Worm (Caenorhabditis elegans) whole organism, young adult: ENCODE data around the gene R01H2.4.

Experiments used
- D2030.7 ChIP-seq: fragments of 200-800 bp; sonication (Bioruptor generic); IDR thresholded peaks from 2 replicates; pipeline ENCODE4 v1.3.6; 2022; ENCODE audit warnings: missing genetic modification reagents, missing genetic modification characterization, missing compliant biosample characterization
- F22D6.2 ChIP-seq: sonication (generic microtip); optimal IDR thresholded peaks from 2 replicates; lab custom pipeline; 2016; ENCODE audit warnings: mild to moderate bottlenecking, missing genetic modification characterization, missing compliant biosample characterization
- F33H1.4 ChIP-seq: fragments of 200-800 bp; sonication (Bioruptor generic); IDR thresholded peaks from 2 replicates; pipeline ENCODE4 v1.3.6; 2022; ENCODE audit warnings: missing genetic modification reagents, missing genetic modification characterization, missing compliant biosample characterization
- F57C9.4 ChIP-seq: sonication (generic microtip); optimal IDR thresholded peaks from 2 replicates; lab custom pipeline; 2017; ENCODE audit warnings: mild to moderate bottlenecking, missing genetic modification characterization, missing compliant biosample characterization
- Y53F4B.3 ChIP-seq: fragments of 200-800 bp; sonication (Bioruptor generic); IDR thresholded peaks from 2 replicates; pipeline ENCODE4 v1.3.6; 2022; ENCODE audit warnings: missing genetic modification reagents, missing genetic modification characterization, missing compliant biosample characterization
- Y79H2A.3 ChIP-seq: fragments of 200-800 bp; sonication (Bioruptor generic); conservative IDR thresholded peaks from 2 replicates; pipeline ENCODE4 v1.3.6; 2022; ENCODE audit warnings: missing genetic modification reagents, missing genetic modification characterization, missing compliant biosample characterization
- aptf-2 ChIP-seq: fragments of 200-800 bp; sonication (Bioruptor generic); conservative IDR thresholded peaks from 2 replicates; pipeline ENCODE4 v1.3.6; 2022; ENCODE audit warnings: missing genetic modification reagents, missing genetic modification characterization, missing compliant biosample characterization
- bed-1 ChIP-seq: fragments of 200-800 bp; sonication (Bioruptor generic); IDR thresholded peaks from 2 replicates; pipeline ENCODE4 v1.3.6; 2022; ENCODE audit warnings: missing genetic modification reagents, missing genetic modification characterization, missing compliant biosample characterization
- bed-2 ChIP-seq: fragments of 200-800 bp; sonication (Bioruptor generic); IDR thresholded peaks from 2 replicates; pipeline ENCODE4 v1.3.6; 2022; ENCODE audit warnings: missing genetic modification reagents, missing genetic modification characterization, missing compliant biosample characterization
- ccch-3 ChIP-seq: fragments of 200-800 bp; sonication (Bioruptor generic); optimal IDR thresholded peaks from 2 replicates; lab custom pipeline; 2018; ENCODE audit warnings: mild to moderate bottlenecking, missing genetic modification characterization, missing compliant biosample characterization
- cebp-1 ChIP-seq, 2 experiments: fragments of 200-800 bp in 1 of 2; sonication (Bioruptor generic) in 1 of 2; sonication (generic microtip) in 1 of 2; IDR thresholded peaks in 1 of 2; optimal IDR thresholded peaks in 1 of 2; 2 replicates each; pipeline versions ENCODE4 v1.3.6 to Lab custom; 2017 to 2022; ENCODE audit warnings: missing compliant biosample characterization in 2 of 2, missing genetic modification characterization in 2 of 2, mild to moderate bottlenecking in 1 of 2, missing genetic modification reagents in 1 of 2, moderate library complexity in 1 of 2
- ceh-58 ChIP-seq: fragments of 200-800 bp; sonication (Bioruptor generic); IDR thresholded peaks from 2 replicates; pipeline ENCODE4 v1.3.6; 2022; ENCODE audit warnings: missing genetic modification characterization, missing compliant biosample characterization
- ceh-79 ChIP-seq: sonication (generic microtip); optimal IDR thresholded peaks from 2 replicates; lab custom pipeline; 2017; ENCODE audit warnings: mild to moderate bottlenecking, missing genetic modification characterization, missing compliant biosample characterization
- ceh-91 ChIP-seq: fragments of 200-800 bp; sonication (Bioruptor generic); IDR thresholded peaks from 2 replicates; pipeline ENCODE4 v1.3.6; 2022; ENCODE audit warnings: missing genetic modification reagents, missing genetic modification characterization, missing compliant biosample characterization
- dox-1 ChIP-seq: fragments of 200-800 bp; sonication (Bioruptor generic); IDR thresholded peaks from 2 replicates; pipeline ENCODE4 v1.3.6; 2022; ENCODE audit warnings: missing genetic modification reagents, missing genetic modification characterization, missing compliant biosample characterization
- dpl-1 ChIP-seq: fragments of 150-350 bp; optimal IDR thresholded peaks from 2 replicates; lab custom pipeline; 2014; ENCODE audit warnings: missing biosample characterization, missing genetic modification reagents, missing genetic modification characterization
- efl-1 ChIP-seq: fragments of 150-350 bp; optimal IDR thresholded peaks from 2 replicates; lab custom pipeline; 2014; ENCODE audit warnings: missing biosample characterization, missing genetic modification reagents, missing genetic modification characterization
- egl-44 ChIP-seq: fragments of 200-800 bp; sonication (Bioruptor generic); IDR thresholded peaks from 2 replicates; pipeline ENCODE4 v1.3.6; 2022; ENCODE audit warnings: missing genetic modification reagents, missing genetic modification characterization, missing compliant biosample characterization
- ets-4 ChIP-seq: fragments of 200-800 bp; sonication (Bioruptor generic); optimal IDR thresholded peaks from 2 replicates; lab custom pipeline; 2018; ENCODE audit warnings: mild to moderate bottlenecking, missing genetic modification characterization, missing compliant biosample characterization
- fkh-3 ChIP-seq: sonication (generic microtip); optimal IDR thresholded peaks from 2 replicates; lab custom pipeline; 2016; ENCODE audit warnings: mild to moderate bottlenecking, missing genetic modification characterization, missing compliant biosample characterization
- hlh-12 ChIP-seq: sonication (generic microtip); optimal IDR thresholded peaks from 2 replicates; lab custom pipeline; 2016; ENCODE audit warnings: missing genetic modification characterization, missing compliant biosample characterization
- hmg-1.2 ChIP-seq: fragments of 200-800 bp; sonication (Bioruptor generic); IDR thresholded peaks from 2 replicates; pipeline ENCODE4 v1.3.6; 2022; ENCODE audit warnings: missing genetic modification reagents, missing genetic modification characterization, missing compliant biosample characterization
- lag-1 ChIP-seq: fragments of 200-800 bp; sonication (Bioruptor generic); IDR thresholded peaks from 2 replicates; pipeline ENCODE4 v1.3.6; 2022; ENCODE audit warnings: missing genetic modification reagents, missing genetic modification characterization, missing compliant biosample characterization
- lin-26 ChIP-seq: fragments of 200-800 bp; sonication (Bioruptor generic); IDR thresholded peaks from 2 replicates; pipeline ENCODE4 v1.3.6; 2022; ENCODE audit warnings: missing genetic modification reagents, missing genetic modification characterization, missing compliant biosample characterization
- lin-54 ChIP-seq: fragments of 200-800 bp; sonication (Bioruptor generic); optimal IDR thresholded peaks from 2 replicates; lab custom pipeline; 2018; ENCODE audit warnings: mild to moderate bottlenecking, missing genetic modification characterization, missing compliant biosample characterization
- lsl-1 ChIP-seq: fragments of 200-800 bp; sonication (Bioruptor generic); optimal IDR thresholded peaks from 2 replicates; lab custom pipeline; 2018; ENCODE audit warnings: mild to moderate bottlenecking, missing genetic modification characterization, moderate library complexity, missing compliant biosample characterization
- lsy-27 ChIP-seq: sonication (generic microtip); optimal IDR thresholded peaks from 2 replicates; lab custom pipeline; 2017; ENCODE audit warnings: missing genetic modification characterization, mild to moderate bottlenecking, missing compliant biosample characterization, antibody characterized with exemption, missing genotype, borderline replicate concordance; ENCODE audit not compliant: insufficient read depth
- madf-6 ChIP-seq: fragments of 200-800 bp; sonication (Bioruptor generic); IDR thresholded peaks from 2 replicates; pipeline ENCODE4 v1.3.6; 2022; ENCODE audit warnings: missing genetic modification reagents, missing genetic modification characterization, missing compliant biosample characterization
- mxl-1 ChIP-seq: sonication (generic microtip); optimal IDR thresholded peaks from 2 replicates; lab custom pipeline; 2016; ENCODE audit warnings: missing genetic modification characterization, missing compliant biosample characterization
- rec-8 ChIP-seq, 2 experiments: sonication (generic microtip); optimal IDR thresholded peaks; 2 replicates each; lab custom pipeline; 2016; ENCODE audit warnings: mild to moderate bottlenecking in 2 of 2, missing genetic modification characterization in 2 of 2, missing genetic modification reagents in 2 of 2, missing genotype in 2 of 2, missing biosample characterization in 1 of 2, missing compliant biosample characterization in 1 of 2, moderate library complexity in 1 of 2
- sdz-38 ChIP-seq: sonication (generic microtip); optimal IDR thresholded peaks from 2 replicates; lab custom pipeline; 2016; ENCODE audit warnings: missing genotype, missing genetic modification characterization, missing compliant biosample characterization
- snpc-1.1 ChIP-seq: sonication (generic microtip); optimal IDR thresholded peaks from 2 replicates; lab custom pipeline; 2017; ENCODE audit warnings: missing genetic modification characterization, mild to moderate bottlenecking, missing compliant biosample characterization, antibody characterized with exemption, moderate library complexity, missing genotype, missing genetic modification reagents; ENCODE audit not compliant: insufficient read depth
- xnd-1 ChIP-seq: sonication (generic microtip); optimal IDR thresholded peaks from 2 replicates; lab custom pipeline; 2016; ENCODE audit warnings: missing genotype, missing genetic modification reagents, missing genetic modification characterization, missing compliant biosample characterization
- ztf-18 ChIP-seq: sonication (generic microtip); optimal IDR thresholded peaks from 2 replicates; lab custom pipeline; 2016; ENCODE audit warnings: missing genotype, mild to moderate bottlenecking, missing genetic modification characterization, missing compliant biosample characterization

Gene R01H2.4

ce11 chrIII:7060531-7061095 lies 3.5 kb downstream of the R01H2.4 start, which contains the start of gene egg-2:
Gene egg-2, minus strand, starts transcription at chrIII:7060583.
- peak; percentile 39 for TF ChIP-seq xnd-1 (tag; lab: Kevin White, UChicago)
- peak; percentile 79 for TF ChIP-seq F33H1.4 (GFP tag; lab: Robert Waterston, UW)
- TF ChIP-seq egl-44, result no peak
- TF ChIP-seq efl-1 (GFP tag; lab: Kevin White, UChicago), result peak; percentile 69
- TF ChIP-seq madf-6, result peak; percentile 77
- TF ChIP-seq ceh-91 (GFP tag; lab: Robert Waterston, UW), result peak; percentile 46
- TF ChIP-seq mxl-1 (tag; lab: Kevin White, UChicago), result no peak
- TF ChIP-seq lsl-1, result peak; percentile 81
- no peak for TF ChIP-seq snpc-1.1 (tag; lab: Kevin White, UChicago)
- no peak for TF ChIP-seq bed-2 (GFP tag; lab: Robert Waterston, UW)
- TF ChIP-seq D2030.7, result peak; percentile 17; the same call in 1 of the 2 replicates
- peak; percentile 16; the same call in 1 of the 2 replicates for TF ChIP-seq hmg-1.2 (GFP tag; lab: Robert Waterston, UW)
- no peak for TF ChIP-seq aptf-2
- TF ChIP-seq lin-54, result peak; percentile 55
- no peak for TF ChIP-seq Y79H2A.3
- TF ChIP-seq fkh-3 (tag; lab: Kevin White, UChicago), result no peak
- no peak for TF ChIP-seq cebp-1 (GFP tag; IDR thresholded peaks at IDR 0.05; lab: Robert Waterston, UW)
- no peak for TF ChIP-seq cebp-1 (tag; optimal IDR thresholded peaks at IDR 0.05; lab: Kevin White, UChicago)

ce11 chrIII:7056241-7056640 lies 7.8 kb downstream of the R01H2.4 start, which contains the start of gene R01H2.2:
Gene R01H2.2, plus strand, starts transcription at chrIII:7056541.
- TF ChIP-seq lag-1, result no peak
- no peak for TF ChIP-seq lsy-27 (tag; lab: Kevin White, UChicago)
- no peak for TF ChIP-seq ccch-3
- TF ChIP-seq ceh-58, result no peak
- TF ChIP-seq bed-1 (GFP tag; lab: Robert Waterston, UW), result no peak
- TF ChIP-seq F22D6.2, result no peak
- TF ChIP-seq sdz-38 (tag; lab: Kevin White, UChicago), result no peak
- TF ChIP-seq hlh-12 (tag; lab: Kevin White, UChicago), result no peak
- TF ChIP-seq rec-8 (tag; optimal IDR thresholded peaks at IDR 0.05; lab: Kevin White, UChicago), result no peak
- TF ChIP-seq F57C9.4, result no peak
- TF ChIP-seq lin-26 (GFP tag; lab: Robert Waterston, UW), result no peak
- TF ChIP-seq hmg-1.2 (GFP tag; lab: Robert Waterston, UW), result no peak
- no peak for TF ChIP-seq ets-4 (GFP tag; lab: Kevin White, UChicago)
- no peak for TF ChIP-seq lsl-1
- TF ChIP-seq dox-1 (GFP tag; lab: Robert Waterston, UW), result no peak

ce11 chrIII:7045643-7046042 lies 18.4 kb downstream of the R01H2.4 start, which contains the start of gene R01H2.7:
Gene R01H2.7, minus strand, starts transcription at chrIII:7045743.
- no peak for TF ChIP-seq cebp-1 (GFP tag; IDR thresholded peaks at IDR 0.05; lab: Robert Waterston, UW)
- no peak for TF ChIP-seq cebp-1 (tag; optimal IDR thresholded peaks at IDR 0.05; lab: Kevin White, UChicago)
- TF ChIP-seq ceh-79 (tag; lab: Kevin White, UChicago), result no peak
- TF ChIP-seq dpl-1, result no peak
- no peak for TF ChIP-seq ets-4 (GFP tag; lab: Kevin White, UChicago)
- no peak for TF ChIP-seq ztf-18 (tag; lab: Kevin White, UChicago)
- no peak for TF ChIP-seq Y53F4B.3 (GFP tag; lab: Robert Waterston, UW)
